Fruit fly (Drosophila melanogaster) whole organism, embryonic: Measurements from ENCODE around the gene CG15741.

Source experiments
- B-H2 ChIP-seq: fragments of 200-800 bp; sonication (Bioruptor generic); optimal IDR thresholded peaks from 2 replicates; lab custom pipeline; 2018; ENCODE audit warnings: missing biosample characterization, mild to moderate bottlenecking, missing genetic modification characterization
- CG10543 ChIP-seq: fragments of 200-800 bp; sonication (Bioruptor generic); optimal IDR thresholded peaks from 3 replicates; lab custom pipeline; 2017; ENCODE audit warnings: missing biosample characterization, mild to moderate bottlenecking, missing genetic modification characterization, moderate library complexity
- CG11504 ChIP-seq: fragments of 200-800 bp; sonication (Bioruptor generic); optimal IDR thresholded peaks from 3 replicates; lab custom pipeline; 2019; ENCODE audit warnings: missing biosample characterization, mild to moderate bottlenecking, missing genetic modification characterization, moderate library complexity
- CG11560 ChIP-seq: fragments of 200-800 bp; sonication (Bioruptor generic); IDR thresholded peaks from 3 replicates; pipeline ENCODE4 v1.3.6; 2022; ENCODE audit warnings: missing biosample characterization, missing genetic modification characterization
- CG12769 ChIP-seq: fragments of 200-800 bp; sonication (Bioruptor generic); optimal IDR thresholded peaks from 2 replicates; lab custom pipeline; 2019; ENCODE audit warnings: missing biosample characterization, mild to moderate bottlenecking, missing genetic modification characterization, moderate library complexity
- CG13424 ChIP-seq: fragments of 200-800 bp; sonication (Bioruptor generic); optimal IDR thresholded peaks from 2 replicates; lab custom pipeline; 2019; ENCODE audit warnings: missing biosample characterization, mild to moderate bottlenecking, missing genetic modification characterization, moderate library complexity
- CG13624 ChIP-seq: fragments of 200-800 bp; sonication (Bioruptor generic); optimal IDR thresholded peaks from 2 replicates; lab custom pipeline; 2016; ENCODE audit warnings: missing biosample characterization, missing genetic modification characterization
- CG1602 ChIP-seq: fragments of 200-800 bp; sonication (Bioruptor generic); optimal IDR thresholded peaks from 3 replicates; lab custom pipeline; 2016; ENCODE audit warnings: missing biosample characterization, missing genetic modification characterization
- CG1647 ChIP-seq: fragments of 200-800 bp; sonication (Bioruptor generic); optimal IDR thresholded peaks from 3 replicates; lab custom pipeline; 2016; ENCODE audit warnings: missing biosample characterization, missing genetic modification characterization
- CG17359 ChIP-seq: fragments of 200-800 bp; sonication (Bioruptor generic); optimal IDR thresholded peaks from 3 replicates; lab custom pipeline; 2018; ENCODE audit warnings: missing biosample characterization, mild to moderate bottlenecking, missing genetic modification characterization, moderate library complexity
- CG17361 ChIP-seq: fragments of 200-800 bp; sonication (Bioruptor generic); IDR thresholded peaks from 3 replicates; pipeline ENCODE4 v1.3.6; 2022; ENCODE audit warnings: missing biosample characterization, missing genetic modification characterization
- CG17612 ChIP-seq: fragments of 200-800 bp; sonication (Bioruptor generic); IDR thresholded peaks from 2 replicates; pipeline ENCODE4 v1.3.6; 2022; ENCODE audit warnings: missing biosample characterization, missing genetic modification characterization
- CG17829 ChIP-seq: fragments of 200-800 bp; optimal IDR thresholded peaks from 2 replicates; lab custom pipeline; 2019; ENCODE audit warnings: missing biosample characterization, mild to moderate bottlenecking, missing genetic modification characterization, moderate library complexity
- CG18262 ChIP-seq: fragments of 200-800 bp; optimal IDR thresholded peaks from 3 replicates; lab custom pipeline; 2019; ENCODE audit warnings: missing biosample characterization, mild to moderate bottlenecking, missing genetic modification characterization, moderate library complexity
- CG2129 ChIP-seq: fragments of 200-800 bp; sonication (Bioruptor generic); IDR thresholded peaks from 2 replicates; pipeline ENCODE4 v1.3.6; 2022; ENCODE audit warnings: missing biosample characterization, missing genetic modification characterization; ENCODE audit not compliant: partially characterized antibody
- CG2199 ChIP-seq: fragments of 200-800 bp; sonication (Bioruptor generic); IDR thresholded peaks from 3 replicates; pipeline ENCODE4 v1.3.6; 2022; ENCODE audit warnings: missing biosample characterization, missing genetic modification characterization
- CG7928 ChIP-seq: fragments of 200-800 bp; sonication (Bioruptor generic); optimal IDR thresholded peaks from 2 replicates; lab custom pipeline; 2017; ENCODE audit warnings: missing biosample characterization, mild to moderate bottlenecking, missing genetic modification characterization
- CG9437 ChIP-seq: fragments of 200-800 bp; sonication (Bioruptor generic); optimal IDR thresholded peaks from 2 replicates; lab custom pipeline; 2018; ENCODE audit warnings: missing biosample characterization, mild to moderate bottlenecking, missing genetic modification characterization
- Camta ChIP-seq: fragments of 200-800 bp; sonication (Bioruptor generic); optimal IDR thresholded peaks from 2 replicates; lab custom pipeline; 2016; ENCODE audit warnings: missing biosample characterization, missing genetic modification characterization
- Dp ChIP-seq: fragments of 200-800 bp; sonication (Bioruptor generic); optimal IDR thresholded peaks from 2 replicates; lab custom pipeline; 2018; ENCODE audit warnings: missing biosample characterization, mild to moderate bottlenecking, missing genetic modification characterization, moderate library complexity
- Ets97D ChIP-seq: fragments of 200-800 bp; sonication (Bioruptor generic); optimal IDR thresholded peaks from 3 replicates; lab custom pipeline; 2016; ENCODE audit warnings: missing biosample characterization, missing genetic modification characterization
- Hr51 ChIP-seq, 2 experiments: fragments of 200-800 bp; sonication (Bioruptor generic); optimal IDR thresholded peaks; 2 replicates in 1 of 2; 3 replicates in 1 of 2; lab custom pipeline; 2016 to 2018; ENCODE audit warnings: missing biosample characterization in 2 of 2, missing genetic modification characterization in 2 of 2, mild to moderate bottlenecking in 1 of 2, moderate library complexity in 1 of 2
- Poxn ChIP-seq: fragments of 200-800 bp; sonication (Bioruptor generic); IDR thresholded peaks from 2 replicates; pipeline ENCODE4 v1.3.6; 2022; ENCODE audit warnings: missing biosample characterization, missing genetic modification characterization
- Ptx1 ChIP-seq: fragments of 200-800 bp; sonication (Bioruptor generic); IDR thresholded peaks from 2 replicates; pipeline ENCODE4 v1.3.6; 2022; ENCODE audit warnings: missing biosample characterization, missing genetic modification characterization
- Stat92E ChIP-seq, 3 experiments: fragments of >200 bp in 2 of 3; fragments of 200-800 bp in 1 of 3; sonication (Bioruptor generic) in 1 of 3; optimal IDR thresholded peaks; 2 replicates each; lab custom pipeline; 2017 to 2019; ENCODE audit warnings: missing biosample characterization in 3 of 3, missing genetic modification characterization in 3 of 3, mild to moderate bottlenecking in 1 of 3, moderate library complexity in 1 of 3
- YL-1 ChIP-seq: fragments of 200-800 bp; sonication (Bioruptor generic); optimal IDR thresholded peaks from 3 replicates; lab custom pipeline; 2017; ENCODE audit warnings: missing biosample characterization, mild to moderate bottlenecking, missing genetic modification characterization
- bab2 ChIP-seq: fragments of 200-800 bp; sonication (Bioruptor generic); optimal IDR thresholded peaks from 2 replicates; lab custom pipeline; 2016; ENCODE audit warnings: missing biosample characterization, missing genetic modification characterization
- bcd ChIP-seq: fragments of 200-800 bp; sonication (Bioruptor generic); optimal IDR thresholded peaks from 2 replicates; lab custom pipeline; 2017; ENCODE audit warnings: missing biosample characterization, mild to moderate bottlenecking, missing genetic modification characterization
- bsh ChIP-seq, 2 experiments: fragments of 200-800 bp; sonication (Bioruptor generic); optimal IDR thresholded peaks; 2 replicates each; lab custom pipeline; 2017 to 2018; ENCODE audit warnings: mild to moderate bottlenecking in 2 of 2, missing biosample characterization in 2 of 2, missing genetic modification characterization in 2 of 2, moderate library complexity in 1 of 2
- cato ChIP-seq: fragments of 200-800 bp; sonication (Bioruptor generic); optimal IDR thresholded peaks from 2 replicates; lab custom pipeline; 2016; ENCODE audit warnings: missing biosample characterization, missing genetic modification characterization, borderline replicate concordance
- chif ChIP-seq, 2 experiments: fragments of 200-800 bp; sonication (Bioruptor generic); optimal IDR thresholded peaks; 3 replicates each; lab custom pipeline; 2016; ENCODE audit warnings: missing biosample characterization in 2 of 2, missing genetic modification characterization in 2 of 2
- gem ChIP-seq: fragments of 200-800 bp; sonication (Bioruptor generic); optimal IDR thresholded peaks from 2 replicates; lab custom pipeline; 2019; ENCODE audit warnings: missing biosample characterization, mild to moderate bottlenecking, missing genetic modification characterization, moderate library complexity
- inv ChIP-seq: fragments of 200-800 bp; sonication (Bioruptor generic); IDR thresholded peaks from 2 replicates; pipeline ENCODE4 v1.3.6; 2022; ENCODE audit warnings: missing biosample characterization, missing genetic modification characterization; ENCODE audit not compliant: partially characterized antibody
- maf-S ChIP-seq: fragments of 200-800 bp; sonication (Bioruptor generic); optimal IDR thresholded peaks from 2 replicates; lab custom pipeline; 2016; ENCODE audit warnings: missing biosample characterization, missing genetic modification characterization
- mam ChIP-seq: fragments of 200-800 bp; sonication (Bioruptor generic); optimal IDR thresholded peaks from 3 replicates; lab custom pipeline; 2016; ENCODE audit warnings: missing biosample characterization, missing genetic modification characterization
- oc ChIP-seq: fragments of 200-800 bp; sonication (Bioruptor generic); optimal IDR thresholded peaks from 2 replicates; lab custom pipeline; 2018; ENCODE audit warnings: missing biosample characterization, mild to moderate bottlenecking, missing genetic modification characterization, moderate library complexity
- odd ChIP-seq: fragments of 200-800 bp; sonication (Bioruptor generic); optimal IDR thresholded peaks from 2 replicates; lab custom pipeline; 2017; ENCODE audit warnings: missing biosample characterization, mild to moderate bottlenecking, missing genetic modification characterization
- peb ChIP-seq: fragments of 200-800 bp; sonication (Bioruptor generic); IDR thresholded peaks from 2 replicates; pipeline ENCODE4 v1.3.6; 2022; ENCODE audit warnings: missing biosample characterization, missing genetic modification characterization
- prd ChIP-seq, 3 experiments: fragments of >200 bp in 2 of 3; fragments of 200-800 bp in 1 of 3; sonication (Bioruptor generic) in 1 of 3; optimal IDR thresholded peaks in 2 of 3; IDR thresholded peaks in 1 of 3; 2 replicates in 2 of 3; 3 replicates in 1 of 3; pipeline versions ENCODE4 v1.3.6 to Lab custom; 2017 to 2022; ENCODE audit warnings: missing biosample characterization in 1 of 3, missing genetic modification characterization in 1 of 3
- salm ChIP-seq: fragments of 200-800 bp; sonication (Bioruptor generic); optimal IDR thresholded peaks from 2 replicates; lab custom pipeline; 2018; ENCODE audit warnings: missing biosample characterization, mild to moderate bottlenecking, missing genetic modification characterization
- sens-2 ChIP-seq: fragments of 200-800 bp; sonication (Bioruptor generic); IDR thresholded peaks from 2 replicates; pipeline ENCODE4 v1.3.6; 2022; ENCODE audit warnings: missing biosample characterization, missing genetic modification characterization
- shn ChIP-seq: fragments of 200-800 bp; sonication (Bioruptor generic); optimal IDR thresholded peaks from 3 replicates; lab custom pipeline; 2016; ENCODE audit warnings: missing biosample characterization, missing genetic modification characterization
- slbo ChIP-seq: fragments of 200-800 bp; sonication (Bioruptor generic); IDR thresholded peaks from 2 replicates; pipeline ENCODE4 v1.3.6; 2022; ENCODE audit warnings: missing biosample characterization, missing genetic modification characterization
- sna ChIP-seq: fragments of 200-800 bp; sonication (Bioruptor generic); IDR thresholded peaks from 2 replicates; pipeline ENCODE4 v1.3.6; 2022; ENCODE audit warnings: missing biosample characterization, missing genetic modification characterization; ENCODE audit not compliant: partially characterized antibody
- sr ChIP-seq: fragments of 200-800 bp; sonication (Bioruptor generic); IDR thresholded peaks from 3 replicates; pipeline ENCODE4 v1.3.6; 2022; ENCODE audit warnings: missing biosample characterization, missing genetic modification characterization
- ssp ChIP-seq: fragments of 200-800 bp; sonication (Bioruptor generic); IDR thresholded peaks from 2 replicates; pipeline ENCODE4 v1.3.6; 2022; ENCODE audit warnings: missing biosample characterization, missing genetic modification characterization
- ttk ChIP-seq: fragments of 200-800 bp; sonication (Bioruptor generic); IDR thresholded peaks from 2 replicates; pipeline ENCODE4 v2.1.2; 2022; ENCODE audit warnings: missing biosample characterization, missing genetic modification characterization
- unpg ChIP-seq: fragments of 200-800 bp; sonication (Bioruptor generic); optimal IDR thresholded peaks from 3 replicates; lab custom pipeline; 2018; ENCODE audit warnings: missing biosample characterization, mild to moderate bottlenecking, missing genetic modification characterization, moderate library complexity
- vfl ChIP-seq: fragments of 200-800 bp; sonication (Bioruptor generic); optimal IDR thresholded peaks from 2 replicates; lab custom pipeline; 2016; ENCODE audit warnings: missing biosample characterization, missing genetic modification characterization

CG15741 gene

dm6 chrX:11852310-11852709, 14.5 kb upstream of the CG15741 start, which contains the start of gene p24-1 (continued):
- TF ChIP-seq Hr51 (GFP tag; optimal IDR thresholded peaks at IDR 0.05; lab: Kevin White, UChicago) (peak in 1 of 2 experiments; percentile 49), gem (tag; lab: Kevin White, UChicago) (peak; percentile 23), maf-S (GFP tag; lab: Kevin White, UChicago) (peak; percentile 35), CG17361 (0 out of 3 replicates have a peak, but pooled peaks have one; percentile 13), ttk (GFP tag; lab: Robert Waterston, UW) (no peak), Poxn (GFP tag; lab: Robert Waterston, UW) (no peak), bsh (GFP tag; optimal IDR thresholded peaks at IDR 0.05; lab: Kevin White, UChicago) (peak in 1 of 2 experiments; percentile 8), sr (GFP tag; lab: Robert Waterston, UW) (no peak), CG18262 (tag; lab: Kevin White, UChicago) (peak; percentile 7), CG13624 (GFP tag; lab: Kevin White, UChicago) (peak; percentile 70), CG1602 (GFP tag; lab: Kevin White, UChicago) (peak; percentile 13), shn (GFP tag; lab: Kevin White, UChicago) (peak; percentile 40), Ets97D (GFP tag; lab: Kevin White, UChicago) (peak; percentile 89), CG17612 (GFP tag; lab: Robert Waterston, UW) (no peak), Stat92E (GFP tag; optimal IDR thresholded peaks at IDR 0.05; lab: Kevin White, UChicago) (peak in 1 of 3 experiments; percentile 20), CG9437 (GFP tag; lab: Kevin White, UChicago) (peak; percentile 80), salm (tag; lab: Kevin White, UChicago) (no peak), CG2129 (peak; percentile 53), CG10543 (GFP tag; lab: Kevin White, UChicago) (peak; percentile 60), mam (GFP tag; lab: Kevin White, UChicago) (peak; percentile 68), peb (GFP tag; lab: Robert Waterston, UW) (no peak), CG7928 (GFP tag; lab: Kevin White, UChicago) (peak; percentile 11), ssp (peak; percentile 23; the same call in 1 of the 2 replicates), odd (GFP tag; lab: Kevin White, UChicago) (peak; percentile 38), Dp (peak; percentile 93), bcd (GFP tag; lab: Kevin White, UChicago) (peak; percentile 44), cato (GFP tag; lab: Kevin White, UChicago) (no peak), CG13424 (peak; percentile 23), sens-2 (no peak), Camta (GFP tag; lab: Kevin White, UChicago) (peak; percentile 0), CG1647 (GFP tag; lab: Kevin White, UChicago) (peak; percentile 22), oc (no peak), CG17359 (tag; lab: Kevin White, UChicago) (peak; percentile 23), bab2 (peak; percentile 11), B-H2 (GFP tag; lab: Kevin White, UChicago) (peak; percentile 70), YL-1 (GFP tag; lab: Kevin White, UChicago) (peak; percentile 90), prd (optimal IDR thresholded peaks at IDR 0.05; lab: Kevin White, UChicago) (no peak), prd (GFP tag; IDR thresholded peaks at IDR 0.05; lab: Robert Waterston, UW) (peak; percentile 5; the same call in 1 of the 3 replicates), CG11560 (tag; lab: Robert Waterston, UW) (no peak; the same call in 2 of the 3 replicates), chif (GFP tag; optimal IDR thresholded peaks at IDR 0.05; lab: Kevin White, UChicago) (peak in 1 of 2 experiments; percentile 31), inv (GFP tag; lab: Robert Waterston, UW) (peak; percentile 82), CG17829 (tag; lab: Kevin White, UChicago) (peak; percentile 50), vfl (GFP tag; lab: Kevin White, UChicago) (peak; percentile 45), Ptx1 (GFP tag; lab: Robert Waterston, UW) (peak; percentile 29; the same call in 1 of the 2 replicates), slbo (GFP tag; lab: Robert Waterston, UW) (peak; percentile 81), CG12769 (tag; lab: Kevin White, UChicago) (peak; percentile 30), unpg (peak; percentile 31), sna (GFP tag; lab: Robert Waterston, UW) (peak; percentile 82), CG2199 (GFP tag; lab: Robert Waterston, UW) (no peak), CG11504 (tag; lab: Kevin White, UChicago) (peak; percentile 36)
